Worm (Caenorhabditis elegans) whole organism, young adult: ENCODE measurements around the gene B0336.12.

Source experiments
- B0019.2 ChIP-seq: fragments of 200-800 bp; sonication (Bioruptor generic); conservative IDR thresholded peaks from 2 replicates; pipeline ENCODE4 v1.3.6; 2022; ENCODE audit warnings: missing genetic modification reagents, missing genetic modification characterization, missing compliant biosample characterization
- B0261.1 ChIP-seq: sonication (generic microtip); optimal IDR thresholded peaks from 2 replicates; lab custom pipeline; 2016; ENCODE audit warnings: mild to moderate bottlenecking, missing genetic modification characterization, moderate library complexity, missing compliant biosample characterization
- D2030.7 ChIP-seq: fragments of 200-800 bp; sonication (Bioruptor generic); IDR thresholded peaks from 2 replicates; pipeline ENCODE4 v1.3.6; 2022; ENCODE audit warnings: missing genetic modification reagents, missing genetic modification characterization, missing compliant biosample characterization
- F10E7.11 ChIP-seq: sonication (generic microtip); optimal IDR thresholded peaks from 2 replicates; lab custom pipeline; 2017; ENCODE audit warnings: mild to moderate bottlenecking, missing genetic modification characterization, moderate library complexity, missing compliant biosample characterization
- F22D6.2 ChIP-seq: sonication (generic microtip); optimal IDR thresholded peaks from 2 replicates; lab custom pipeline; 2016; ENCODE audit warnings: mild to moderate bottlenecking, missing genetic modification characterization, missing compliant biosample characterization
- F23B12.7 ChIP-seq: sonication (generic microtip); optimal IDR thresholded peaks from 2 replicates; lab custom pipeline; 2017; ENCODE audit warnings: missing genetic modification characterization, mild to moderate bottlenecking, missing compliant biosample characterization, antibody characterized with exemption, moderate library complexity; ENCODE audit not compliant: insufficient read depth
- F37B4.10 ChIP-seq: fragments of 200-800 bp; sonication (Bioruptor generic); IDR thresholded peaks from 2 replicates; pipeline ENCODE4 v1.3.6; 2022; ENCODE audit warnings: missing genetic modification characterization, missing compliant biosample characterization
- F39B2.1 ChIP-seq: fragments of 200-800 bp; sonication (Bioruptor generic); IDR thresholded peaks from 2 replicates; pipeline ENCODE4 v1.3.6; 2022; ENCODE audit warnings: missing genetic modification reagents, missing genetic modification characterization, missing compliant biosample characterization
- F52B5.7 ChIP-seq: sonication (generic microtip); optimal IDR thresholded peaks from 2 replicates; lab custom pipeline; 2016; ENCODE audit warnings: mild to moderate bottlenecking, missing genetic modification characterization, missing compliant biosample characterization
- K12H6.12 ChIP-seq: fragments of 200-800 bp; sonication (Bioruptor generic); optimal IDR thresholded peaks from 2 replicates; lab custom pipeline; 2018; ENCODE audit warnings: mild to moderate bottlenecking, missing genetic modification characterization, missing compliant biosample characterization
- T26A5.8 ChIP-seq: sonication (generic microtip); optimal IDR thresholded peaks from 2 replicates; lab custom pipeline; 2016; ENCODE audit warnings: missing genetic modification characterization, missing compliant biosample characterization
- Y53F4B.3 ChIP-seq: fragments of 200-800 bp; sonication (Bioruptor generic); IDR thresholded peaks from 2 replicates; pipeline ENCODE4 v1.3.6; 2022; ENCODE audit warnings: missing genetic modification reagents, missing genetic modification characterization, missing compliant biosample characterization
- Y67H2A.10 ChIP-seq: fragments of 200-800 bp; sonication (Bioruptor generic); conservative IDR thresholded peaks from 2 replicates; pipeline ENCODE4 v1.3.6; 2022; ENCODE audit warnings: missing genetic modification reagents, missing genetic modification characterization, missing compliant biosample characterization
- Y95B8A.8 ChIP-seq: fragments of 200-800 bp; sonication (Bioruptor generic); IDR thresholded peaks from 2 replicates; pipeline ENCODE4 v1.3.6; 2022; ENCODE audit warnings: missing genetic modification reagents, missing genetic modification characterization, missing compliant biosample characterization
- ZK185.1 ChIP-seq: sonication (generic microtip); optimal IDR thresholded peaks from 2 replicates; lab custom pipeline; 2016; ENCODE audit warnings: mild to moderate bottlenecking, missing genetic modification characterization, missing compliant biosample characterization; ENCODE audit not compliant: poor library complexity, severe bottlenecking
- ama-1 ChIP-seq, 3 experiments: fragments of 150-350 bp in 1 of 3; sonication (generic microtip) in 2 of 3; optimal IDR thresholded peaks; 2 replicates each; lab custom pipeline; 2014 to 2018; ENCODE audit warnings: missing biosample characterization in 2 of 3, missing genetic modification characterization in 2 of 3, missing genetic modification reagents in 2 of 3
- aptf-3 ChIP-seq: fragments of 200-800 bp; sonication (Bioruptor generic); IDR thresholded peaks from 2 replicates; pipeline ENCODE4 v1.3.6; 2022; ENCODE audit warnings: missing genetic modification characterization, missing compliant biosample characterization
- athp-1 ChIP-seq: sonication (generic microtip); optimal IDR thresholded peaks from 2 replicates; lab custom pipeline; 2017; ENCODE audit warnings: mild to moderate bottlenecking, missing genetic modification characterization, missing compliant biosample characterization
- attf-6 ChIP-seq: fragments of 200-800 bp; sonication (Bioruptor generic); IDR thresholded peaks from 2 replicates; pipeline ENCODE4 v1.3.6; 2022; ENCODE audit warnings: missing genetic modification reagents, missing genetic modification characterization, missing compliant biosample characterization
- cebp-1 ChIP-seq, 2 experiments: fragments of 200-800 bp in 1 of 2; sonication (Bioruptor generic) in 1 of 2; sonication (generic microtip) in 1 of 2; IDR thresholded peaks in 1 of 2; optimal IDR thresholded peaks in 1 of 2; 2 replicates each; pipeline versions ENCODE4 v1.3.6 to Lab custom; 2017 to 2022; ENCODE audit warnings: missing compliant biosample characterization in 2 of 2, missing genetic modification characterization in 2 of 2, mild to moderate bottlenecking in 1 of 2, missing genetic modification reagents in 1 of 2, moderate library complexity in 1 of 2
- ceh-27 ChIP-seq: fragments of 200-800 bp; sonication (Bioruptor generic); optimal IDR thresholded peaks from 2 replicates; lab custom pipeline; 2018; ENCODE audit warnings: mild to moderate bottlenecking, missing genetic modification characterization, moderate library complexity, missing compliant biosample characterization
- ceh-58 ChIP-seq: fragments of 200-800 bp; sonication (Bioruptor generic); IDR thresholded peaks from 2 replicates; pipeline ENCODE4 v1.3.6; 2022; ENCODE audit warnings: missing genetic modification characterization, missing compliant biosample characterization
- ceh-79 ChIP-seq: sonication (generic microtip); optimal IDR thresholded peaks from 2 replicates; lab custom pipeline; 2017; ENCODE audit warnings: mild to moderate bottlenecking, missing genetic modification characterization, missing compliant biosample characterization
- chd-7 ChIP-seq: sonication (generic microtip); optimal IDR thresholded peaks from 2 replicates; lab custom pipeline; 2016; ENCODE audit warnings: mild to moderate bottlenecking, missing genetic modification characterization, moderate library complexity, missing compliant biosample characterization
- die-1 ChIP-seq: sonication (generic microtip); optimal IDR thresholded peaks from 2 replicates; lab custom pipeline; 2016; ENCODE audit warnings: missing genotype, mild to moderate bottlenecking, missing genetic modification characterization, missing compliant biosample characterization
- dox-1 ChIP-seq: fragments of 200-800 bp; sonication (Bioruptor generic); IDR thresholded peaks from 2 replicates; pipeline ENCODE4 v1.3.6; 2022; ENCODE audit warnings: missing genetic modification reagents, missing genetic modification characterization, missing compliant biosample characterization
- efl-1 ChIP-seq: fragments of 150-350 bp; optimal IDR thresholded peaks from 2 replicates; lab custom pipeline; 2014; ENCODE audit warnings: missing biosample characterization, missing genetic modification reagents, missing genetic modification characterization
- ekl-4 ChIP-seq: fragments of 200-800 bp; sonication (Bioruptor generic); IDR thresholded peaks from 2 replicates; pipeline ENCODE4 v1.3.6; 2022; ENCODE audit warnings: missing genetic modification reagents, missing genetic modification characterization, missing compliant biosample characterization
- hlh-12 ChIP-seq: sonication (generic microtip); optimal IDR thresholded peaks from 2 replicates; lab custom pipeline; 2016; ENCODE audit warnings: missing genetic modification characterization, missing compliant biosample characterization
- hlh-26 ChIP-seq: fragments of 200-800 bp; sonication (Bioruptor generic); conservative IDR thresholded peaks from 2 replicates; pipeline ENCODE4 v1.3.6; 2022; ENCODE audit warnings: missing genetic modification reagents, missing genetic modification characterization, missing compliant biosample characterization
- hmg-1.2 ChIP-seq: fragments of 200-800 bp; sonication (Bioruptor generic); IDR thresholded peaks from 2 replicates; pipeline ENCODE4 v1.3.6; 2022; ENCODE audit warnings: missing genetic modification reagents, missing genetic modification characterization, missing compliant biosample characterization
- hmg-20 ChIP-seq: fragments of 200-800 bp; sonication (Bioruptor generic); IDR thresholded peaks from 2 replicates; pipeline ENCODE4 v1.3.6; 2022; ENCODE audit warnings: missing genetic modification reagents, missing genetic modification characterization, missing compliant biosample characterization
- let-526 ChIP-seq: fragments of 200-800 bp; sonication (Bioruptor generic); IDR thresholded peaks from 2 replicates; pipeline ENCODE4 v1.3.6; 2022; ENCODE audit warnings: missing genetic modification reagents, missing genetic modification characterization, missing compliant biosample characterization
- lin-35 ChIP-seq, 3 experiments: fragments of 150-350 bp in 2 of 3; sonication (generic microtip) in 1 of 3; optimal IDR thresholded peaks; 2 replicates each; lab custom pipeline; 2014 to 2018; ENCODE audit warnings: missing biosample characterization in 3 of 3, missing genetic modification characterization in 3 of 3, missing genetic modification reagents in 3 of 3
- lin-40 ChIP-seq: sonication (generic microtip); optimal IDR thresholded peaks from 2 replicates; lab custom pipeline; 2016; ENCODE audit warnings: missing genetic modification characterization, mild to moderate bottlenecking, missing compliant biosample characterization, missing genotype, missing genetic modification reagents
- lir-1 ChIP-seq: fragments of 200-800 bp; sonication (Bioruptor generic); conservative IDR thresholded peaks from 2 replicates; pipeline ENCODE4 v1.3.6; 2022; ENCODE audit warnings: missing genetic modification reagents, missing genetic modification characterization, missing compliant biosample characterization
- madf-10 ChIP-seq: sonication (generic microtip); optimal IDR thresholded peaks from 2 replicates; lab custom pipeline; 2016; ENCODE audit warnings: mild to moderate bottlenecking, missing genetic modification characterization, missing compliant biosample characterization
- nfya-1 ChIP-seq: sonication (generic microtip); optimal IDR thresholded peaks from 2 replicates; lab custom pipeline; 2017; ENCODE audit warnings: antibody characterized with exemption, missing compliant biosample characterization, missing genetic modification characterization, borderline replicate concordance; ENCODE audit not compliant: insufficient read depth
- nfyb-1 ChIP-seq: fragments of 200-800 bp; sonication (Bioruptor generic); IDR thresholded peaks from 2 replicates; pipeline ENCODE4 v1.3.6; 2022; ENCODE audit warnings: missing genetic modification reagents, missing genetic modification characterization, missing compliant biosample characterization
- rcor-1 ChIP-seq: fragments of 200-800 bp; sonication (Bioruptor generic); IDR thresholded peaks from 2 replicates; pipeline ENCODE4 v1.3.6; 2022; ENCODE audit warnings: missing genetic modification reagents, missing genetic modification characterization, missing compliant biosample characterization
- snpc-1.1 ChIP-seq: sonication (generic microtip); optimal IDR thresholded peaks from 2 replicates; lab custom pipeline; 2017; ENCODE audit warnings: missing genetic modification characterization, mild to moderate bottlenecking, missing compliant biosample characterization, antibody characterized with exemption, moderate library complexity, missing genotype, missing genetic modification reagents; ENCODE audit not compliant: insufficient read depth
- snpc-3.4 ChIP-seq: sonication (generic microtip); optimal IDR thresholded peaks from 2 replicates; lab custom pipeline; 2017; ENCODE audit warnings: missing genetic modification characterization, mild to moderate bottlenecking, missing compliant biosample characterization, antibody characterized with exemption, moderate library complexity, missing genotype, missing genetic modification reagents
- sptf-2 ChIP-seq: fragments of 200-800 bp; sonication (Bioruptor generic); optimal IDR thresholded peaks from 2 replicates; lab custom pipeline; 2018; ENCODE audit warnings: mild to moderate bottlenecking, missing genetic modification characterization, missing compliant biosample characterization
- xnd-1 ChIP-seq: sonication (generic microtip); optimal IDR thresholded peaks from 2 replicates; lab custom pipeline; 2016; ENCODE audit warnings: missing genotype, missing genetic modification reagents, missing genetic modification characterization, missing compliant biosample characterization
- zfh-2 ChIP-seq: fragments of 200-800 bp; sonication (Bioruptor generic); conservative IDR thresholded peaks from 2 replicates; pipeline ENCODE4 v1.3.6; 2022; ENCODE audit warnings: missing genetic modification reagents, missing genetic modification characterization, missing compliant biosample characterization
- ztf-26 ChIP-seq: sonication (generic microtip); optimal IDR thresholded peaks from 2 replicates; lab custom pipeline; 2017; ENCODE audit warnings: missing genetic modification characterization, missing compliant biosample characterization
- ztf-28 ChIP-seq: fragments of 200-800 bp; sonication (Bioruptor generic); IDR thresholded peaks from 2 replicates; pipeline ENCODE4 v1.3.6; 2022; ENCODE audit warnings: missing genetic modification reagents, missing genetic modification characterization, missing compliant biosample characterization
- ztf-6 ChIP-seq: fragments of 200-800 bp; sonication (Bioruptor generic); IDR thresholded peaks from 2 replicates; pipeline ENCODE4 v1.3.6; 2022; ENCODE audit warnings: missing genetic modification reagents, missing genetic modification characterization, missing compliant biosample characterization

B0336.12 gene

ce11 chrIII:5721888-5722287, 11.9 kb upstream of the B0336.12 start (continued):
- TF ChIP-seq F37B4.10 (GFP tag; lab: Robert Waterston, UW) = no peak
- TF ChIP-seq F23B12.7 (tag; lab: Kevin White, UChicago) = no peak
- TF ChIP-seq snpc-3.4 (tag; lab: Kevin White, UChicago) = no peak
- TF ChIP-seq nfya-1 (tag; lab: Kevin White, UChicago) = no peak
- no peak for TF ChIP-seq D2030.7 (GFP tag; lab: Robert Waterston, UW)
- TF ChIP-seq dox-1 (GFP tag; lab: Robert Waterston, UW) = peak; percentile 68
- no peak for TF ChIP-seq hmg-1.2 (GFP tag; lab: Robert Waterston, UW)
- peak; percentile 7 for TF ChIP-seq efl-1 (GFP tag; lab: Kevin White, UChicago)
- TF ChIP-seq ztf-6 (GFP tag; lab: Robert Waterston, UW) = no peak
- TF ChIP-seq ZK185.1 = peak; percentile 96
- TF ChIP-seq F22D6.2 (tag; lab: Kevin White, UChicago) = peak; percentile 25
- no peak for TF ChIP-seq ama-1 (optimal IDR thresholded peaks at IDR 0.05; lab: Kevin White, UChicago)
- no peak for TF ChIP-seq ama-1 (GFP tag; optimal IDR thresholded peaks at IDR 0.05; lab: Kevin White, UChicago)
- TF ChIP-seq sptf-2 (GFP tag; lab: Kevin White, UChicago) = no peak
- no peak for TF ChIP-seq let-526 (GFP tag; lab: Robert Waterston, UW)
- TF ChIP-seq ztf-26 (tag; lab: Kevin White, UChicago) = no peak
- no peak for TF ChIP-seq B0261.1 (tag; lab: Kevin White, UChicago)
- TF ChIP-seq aptf-3 (GFP tag; lab: Robert Waterston, UW) = no peak
- no peak for TF ChIP-seq zfh-2 (GFP tag; lab: Robert Waterston, UW)
- no peak for TF ChIP-seq K12H6.12
- TF ChIP-seq madf-10 (tag; lab: Kevin White, UChicago) = peak; percentile 27
- TF ChIP-seq ceh-27 = peak; percentile 73
- TF ChIP-seq snpc-1.1 (tag; lab: Kevin White, UChicago) = no peak
- no peak for TF ChIP-seq xnd-1 (tag; lab: Kevin White, UChicago)
- no peak for TF ChIP-seq die-1 (tag; lab: Kevin White, UChicago)
- TF ChIP-seq ceh-58 = no peak
- peak; percentile 37; the same call in 1 of the 2 replicates for TF ChIP-seq ekl-4
- no peak for TF ChIP-seq hlh-12 (tag; lab: Kevin White, UChicago)
- peak; percentile 61 for TF ChIP-seq lin-40 (tag; lab: Kevin White, UChicago)
- no peak for TF ChIP-seq F52B5.7 (tag; lab: Kevin White, UChicago)
- no peak for TF ChIP-seq F39B2.1 (GFP tag; lab: Robert Waterston, UW)
- no peak for TF ChIP-seq F10E7.11
- no peak for TF ChIP-seq T26A5.8 (tag; lab: Kevin White, UChicago)
- TF ChIP-seq lir-1 (GFP tag; lab: Robert Waterston, UW) = 0 out of 2 replicates have a peak, but pooled peaks have one; percentile 29
- no peak for TF ChIP-seq attf-6
- TF ChIP-seq hlh-26 (GFP tag; lab: Robert Waterston, UW) = no peak
- no peak for TF ChIP-seq cebp-1 (GFP tag; IDR thresholded peaks at IDR 0.05; lab: Robert Waterston, UW)
- peak; percentile 51 for TF ChIP-seq cebp-1 (tag; optimal IDR thresholded peaks at IDR 0.05; lab: Kevin White, UChicago)
- peak; percentile 20 for TF ChIP-seq chd-7 (tag; lab: Kevin White, UChicago)
- no peak for TF ChIP-seq ceh-79 (tag; lab: Kevin White, UChicago)
- peak in 1 of 3 experiments; percentile 75 for TF ChIP-seq lin-35 (GFP tag; optimal IDR thresholded peaks at IDR 0.05; lab: Kevin White, UChicago)
- TF ChIP-seq nfyb-1 (GFP tag; lab: Robert Waterston, UW) = peak; percentile 62; the same call in 1 of the 2 replicates
- TF ChIP-seq rcor-1 (GFP tag; lab: Robert Waterston, UW) = no peak
- TF ChIP-seq Y53F4B.3 = no peak
- peak; percentile 62; the same call in 1 of the 2 replicates for TF ChIP-seq Y67H2A.10 (GFP tag; lab: Robert Waterston, UW)
- TF ChIP-seq B0019.2 (GFP tag; lab: Robert Waterston, UW) = no peak
- TF ChIP-seq athp-1 = peak; percentile 12
- no peak for TF ChIP-seq ztf-28 (GFP tag; lab: Robert Waterston, UW)
- no peak for TF ChIP-seq Y95B8A.8
- TF ChIP-seq hmg-20 (GFP tag; lab: Robert Waterston, UW) = no peak
